Worm (Caenorhabditis elegans) whole organism, mixed stage, embryonic: Measurements from ENCODE around the gene clec-161.
A peak's percentile ranks its signal among the peaks of the same experiment; 100 is the strongest.

Experiments
- M03D4.4 ChIP-seq: sonication (generic microtip); optimal IDR thresholded peaks from 2 replicates; lab custom pipeline; 2017; ENCODE audit warnings: mild to moderate bottlenecking, missing genetic modification characterization, missing compliant biosample characterization
- blmp-1 ChIP-seq: fragments of 150-350 bp; optimal IDR thresholded peaks from 2 replicates; lab custom pipeline; 2014; ENCODE audit warnings: missing biosample characterization, missing genetic modification characterization
- ceh-43 ChIP-seq: fragments of 200-800 bp; sonication (Bioruptor generic); optimal IDR thresholded peaks from 2 replicates; lab custom pipeline; 2018; ENCODE audit warnings: mild to moderate bottlenecking, missing genetic modification characterization, moderate library complexity, missing compliant biosample characterization
- ceh-83 ChIP-seq: fragments of 200-800 bp; sonication (Bioruptor generic); optimal IDR thresholded peaks from 2 replicates; lab custom pipeline; 2018; ENCODE audit warnings: mild to moderate bottlenecking, missing genetic modification characterization, missing compliant biosample characterization
- ces-1 ChIP-seq: fragments of 150-350 bp; optimal IDR thresholded peaks from 2 replicates; lab custom pipeline; 2014; ENCODE audit warnings: missing biosample characterization, missing genetic modification reagents, missing genetic modification characterization
- drap-1 ChIP-seq: fragments of 200-800 bp; sonication (Bioruptor generic); optimal IDR thresholded peaks from 3 replicates; lab custom pipeline; 2018; ENCODE audit warnings: mild to moderate bottlenecking, missing genetic modification characterization, missing compliant biosample characterization
- flh-1 ChIP-seq: fragments of 200-800 bp; sonication (Bioruptor generic); optimal IDR thresholded peaks from 2 replicates; lab custom pipeline; 2018; ENCODE audit warnings: mild to moderate bottlenecking, missing genetic modification characterization, moderate library complexity, missing compliant biosample characterization
- ham-2 ChIP-seq: fragments of 200-800 bp; sonication (Bioruptor generic); optimal IDR thresholded peaks from 2 replicates; lab custom pipeline; 2018; ENCODE audit warnings: mild to moderate bottlenecking, missing genetic modification characterization, missing compliant biosample characterization
- hlh-1 ChIP-seq: fragments of 150-350 bp; optimal IDR thresholded peaks from 2 replicates; lab custom pipeline; 2014; ENCODE audit warnings: missing biosample characterization, missing genetic modification reagents, missing genetic modification characterization
- lin-13 ChIP-seq: fragments of 150-350 bp; optimal IDR thresholded peaks from 2 replicates; lab custom pipeline; 2014; ENCODE audit warnings: missing biosample characterization, missing genetic modification characterization
- lin-32 ChIP-seq: fragments of 200-800 bp; sonication (Bioruptor generic); optimal IDR thresholded peaks from 2 replicates; lab custom pipeline; 2018; ENCODE audit warnings: mild to moderate bottlenecking, missing genetic modification characterization, missing compliant biosample characterization
- lsy-2 ChIP-seq: fragments of 150-350 bp; optimal IDR thresholded peaks from 2 replicates; lab custom pipeline; 2014; ENCODE audit warnings: missing biosample characterization, missing genetic modification characterization
- mab-5 ChIP-seq: fragments of 150-350 bp; optimal IDR thresholded peaks from 2 replicates; lab custom pipeline; 2014; ENCODE audit warnings: missing biosample characterization, missing genetic modification characterization
- mep-1 ChIP-seq: fragments of 150-350 bp; optimal IDR thresholded peaks from 2 replicates; lab custom pipeline; 2017; ENCODE audit warnings: missing biosample characterization, missing genetic modification reagents, missing genetic modification characterization, inconsistent platforms
- mls-2 ChIP-seq: sonication (generic microtip); optimal IDR thresholded peaks from 2 replicates; lab custom pipeline; 2016; ENCODE audit warnings: mild to moderate bottlenecking, missing genetic modification characterization, moderate library complexity, missing compliant biosample characterization
- nhr-12 ChIP-seq: fragments of 150-350 bp; optimal IDR thresholded peaks from 2 replicates; lab custom pipeline; 2014; ENCODE audit warnings: missing biosample characterization, missing genetic modification characterization
- nhr-2 ChIP-seq: fragments of 150-350 bp; optimal IDR thresholded peaks from 2 replicates; lab custom pipeline; 2014; ENCODE audit warnings: missing biosample characterization, missing genetic modification characterization
- nhr-237 ChIP-seq: fragments of 150-350 bp; optimal IDR thresholded peaks from 2 replicates; lab custom pipeline; 2014; ENCODE audit warnings: missing biosample characterization, missing genetic modification characterization
- nhr-28 ChIP-seq: fragments of 150-350 bp; optimal IDR thresholded peaks from 2 replicates; lab custom pipeline; 2014; ENCODE audit warnings: missing biosample characterization, missing genetic modification characterization
- nhr-76 ChIP-seq: sonication (generic microtip); optimal IDR thresholded peaks from 2 replicates; lab custom pipeline; 2017; ENCODE audit warnings: missing biosample characterization, missing genetic modification characterization
- pha-4 ChIP-seq: fragments of 150-350 bp; optimal IDR thresholded peaks from 2 replicates; lab custom pipeline; 2018; ENCODE audit warnings: missing biosample characterization, missing genetic modification reagents, missing genetic modification characterization
- snpc-4 ChIP-seq: fragments of 150-350 bp; optimal IDR thresholded peaks from 2 replicates; lab custom pipeline; 2014; ENCODE audit warnings: missing biosample characterization, missing genetic modification characterization
- sptf-1 ChIP-seq: sonication (generic microtip); optimal IDR thresholded peaks from 2 replicates; lab custom pipeline; 2017; ENCODE audit warnings: mild to moderate bottlenecking, missing genetic modification characterization, moderate library complexity, missing compliant biosample characterization
- tbx-8 ChIP-seq: fragments of 200-800 bp; sonication (Bioruptor generic); optimal IDR thresholded peaks from 2 replicates; lab custom pipeline; 2018; ENCODE audit warnings: mild to moderate bottlenecking, missing genetic modification characterization, moderate library complexity, missing compliant biosample characterization
- unc-120 ChIP-seq: sonication (generic microtip); optimal IDR thresholded peaks from 2 replicates; lab custom pipeline; 2017; ENCODE audit warnings: missing genetic modification characterization, missing compliant biosample characterization; ENCODE audit not compliant: poor library complexity, severe bottlenecking
- unc-62 ChIP-seq: fragments of 150-350 bp; optimal IDR thresholded peaks from 2 replicates; lab custom pipeline; 2014; ENCODE audit warnings: missing biosample characterization, missing genetic modification reagents, missing genetic modification characterization
- zip-8 ChIP-seq: fragments of 150-350 bp; optimal IDR thresholded peaks from 2 replicates; lab custom pipeline; 2014; ENCODE audit warnings: missing biosample characterization, missing genetic modification characterization
- ztf-11 ChIP-seq: fragments of 150-350 bp; optimal IDR thresholded peaks from 2 replicates; lab custom pipeline; 2014; ENCODE audit warnings: missing biosample characterization, missing genetic modification characterization

clec-161 gene

DNA sequence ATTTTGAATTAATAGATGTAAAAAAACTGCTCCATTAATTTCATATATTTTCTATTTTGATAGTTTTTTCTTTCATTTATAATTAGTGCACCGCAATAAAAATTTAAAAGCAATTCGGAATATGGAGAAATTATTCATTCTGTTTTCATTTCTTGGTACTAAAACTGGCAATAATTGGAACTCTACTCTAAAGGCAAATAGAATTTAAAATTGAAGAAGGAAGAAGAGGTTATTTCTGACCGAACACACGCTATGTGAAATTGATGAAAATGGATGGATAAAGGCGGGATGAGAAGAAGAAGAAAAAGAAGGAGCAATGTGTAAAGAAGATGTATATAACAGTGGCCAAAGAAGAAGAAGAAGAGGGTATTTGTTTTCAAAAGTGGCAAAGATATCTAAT is 25.3 kb downstream of the clec-161 start:
- TF ChIP-seq snpc-4 (no peak), ces-1 (GFP tag; lab: Kevin White, UChicago) (peak; percentile 89), drap-1 (GFP tag; lab: Kevin White, UChicago) (no peak), ceh-83 (no peak), mep-1 (tag; lab: Kevin White, UChicago) (no peak), unc-62 (GFP tag; lab: Kevin White, UChicago) (no peak)

DNA sequence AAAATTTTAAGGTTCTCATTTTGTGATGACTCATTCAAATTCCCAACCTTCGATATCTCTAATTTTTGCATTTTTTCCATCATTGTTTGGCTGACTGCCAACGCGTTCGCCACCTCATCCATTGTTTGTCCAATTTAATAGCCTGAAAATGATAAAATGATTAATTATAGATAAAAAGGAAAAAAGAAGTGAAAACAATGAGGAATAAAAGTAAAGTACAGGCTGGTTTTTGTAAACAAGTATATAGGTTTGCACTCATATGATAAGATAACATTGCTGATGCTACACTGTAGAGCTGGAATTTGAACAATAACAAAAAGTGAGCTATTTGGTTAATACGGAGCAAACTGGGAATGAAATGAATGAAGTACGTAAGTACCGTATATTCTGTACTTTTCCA is 26.3 kb downstream of the clec-161 start, which contains the start of gene C48B4.3:
C48B4.3 (minus strand) TSS at position 149 of the 400 bp plus-strand sequence.
- no peak for TF ChIP-seq mab-5 (tag; lab: Kevin White, UChicago)

DNA sequence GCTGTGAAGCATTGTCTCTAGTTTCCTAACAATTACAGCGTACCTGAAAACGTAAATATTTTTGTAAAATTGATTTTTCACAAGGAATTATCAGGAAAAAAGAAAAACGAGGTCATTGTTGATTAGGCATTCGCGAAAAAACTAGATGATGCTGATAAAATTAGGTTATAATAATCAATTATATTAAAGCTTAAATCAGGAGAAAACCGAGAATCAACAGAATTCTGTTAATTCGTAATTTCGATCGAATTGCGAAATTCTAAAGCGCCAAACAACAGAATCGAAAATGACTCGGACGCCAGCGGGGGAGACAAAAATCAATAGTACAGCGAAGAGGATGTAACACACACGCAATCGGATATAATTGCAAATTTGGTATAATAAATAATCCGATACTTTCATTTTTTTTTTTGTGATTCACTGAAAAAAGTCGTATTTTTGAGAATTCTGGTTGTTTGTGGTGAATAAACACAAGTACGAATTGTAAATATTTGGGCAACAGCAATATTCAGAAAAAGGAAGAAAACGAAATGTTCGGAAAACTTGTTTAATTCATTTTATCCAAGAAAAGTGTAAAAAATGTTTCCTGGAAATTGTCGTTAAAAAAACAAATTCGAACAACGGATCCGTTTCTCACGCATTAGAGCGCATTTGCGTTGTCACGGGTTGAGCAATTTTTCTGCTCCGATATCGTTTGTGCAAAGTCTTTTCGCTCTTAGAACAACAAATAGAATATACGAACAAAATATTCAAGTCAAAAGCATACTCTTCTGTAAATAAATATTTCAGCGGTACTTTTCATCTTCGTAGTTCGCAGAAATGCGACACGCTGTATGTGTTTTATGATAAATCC is 28.3 kb downstream of the clec-161 start, which contains the start of gene ced-7:
ced-7 (minus strand) TSS at position 51 of the 853 bp plus-strand sequence.
- TF ChIP-seq lin-32 (GFP tag; lab: Kevin White, UChicago) (no peak), mep-1 (tag; lab: Kevin White, UChicago) (peak; percentile 35), ces-1 (GFP tag; lab: Kevin White, UChicago) (peak; percentile 11)

DNA sequence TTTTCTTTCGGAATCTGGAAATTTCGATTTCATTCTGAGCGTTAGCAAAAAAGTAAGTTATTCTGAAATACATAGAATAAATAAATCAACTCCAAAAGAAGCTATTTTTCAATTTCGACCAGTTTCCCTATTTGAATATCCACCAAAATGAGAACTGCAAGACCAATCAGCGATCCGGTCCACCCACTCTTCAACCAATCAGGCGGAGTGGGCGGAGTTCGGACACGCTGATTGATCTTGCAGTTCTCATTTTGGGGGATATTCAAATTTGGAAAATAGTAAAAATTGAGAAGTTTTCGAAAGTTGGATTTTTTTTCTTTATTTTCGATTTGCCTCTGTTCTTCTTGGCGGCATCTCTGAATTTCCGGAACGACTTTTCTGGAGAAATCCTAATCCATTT is 37.7 kb downstream of the clec-161 start:
- TF ChIP-seq ztf-11 (tag; lab: Kevin White, UChicago) (no peak), unc-62 (GFP tag; lab: Kevin White, UChicago) (no peak), lsy-2 (tag; lab: Kevin White, UChicago) (no peak), blmp-1 (tag; lab: Kevin White, UChicago) (no peak), snpc-4 (no peak), mab-5 (tag; lab: Kevin White, UChicago) (no peak), nhr-76 (tag; lab: Kevin White, UChicago) (no peak), lin-32 (GFP tag; lab: Kevin White, UChicago) (no peak), mep-1 (tag; lab: Kevin White, UChicago) (no peak), lin-13 (tag; lab: Kevin White, UChicago) (no peak), unc-120 (tag; lab: Kevin White, UChicago) (no peak)

DNA sequence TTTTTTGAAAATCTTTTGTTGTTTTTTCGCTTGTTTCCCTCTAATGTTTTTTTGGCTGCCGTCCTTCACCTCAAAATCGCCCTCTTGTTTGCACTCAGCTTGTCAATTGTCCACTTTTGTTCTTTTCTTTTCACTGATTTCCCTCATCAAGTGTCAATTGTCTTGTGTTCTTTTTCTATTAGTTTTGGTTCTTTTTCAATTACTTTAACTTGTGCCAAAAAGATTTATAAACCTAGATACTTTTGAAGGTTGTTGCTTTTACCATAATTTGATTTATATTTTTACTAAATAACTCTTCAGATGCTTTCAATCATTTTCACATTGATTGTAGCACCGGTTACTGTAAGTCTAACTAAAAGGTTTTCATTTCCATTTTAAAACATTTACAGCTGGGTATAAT is 40.1 kb downstream of the clec-161 start, which contains the start of gene C48B4.13:
C48B4.13 (plus strand) TSS at position 301 of the 400 bp plus-strand sequence.
- TF ChIP-seq hlh-1 (tag; lab: Kevin White, UChicago) (no peak), nhr-237 (tag; lab: Kevin White, UChicago) (no peak), ceh-43 (GFP tag; lab: Kevin White, UChicago) (no peak), drap-1 (GFP tag; lab: Kevin White, UChicago) (no peak), nhr-12 (no peak), flh-1 (GFP tag; lab: Kevin White, UChicago) (no peak), zip-8 (tag; lab: Kevin White, UChicago) (no peak), pha-4 (tag; lab: Kevin White, UChicago) (no peak), tbx-8 (GFP tag; lab: Kevin White, UChicago) (no peak), blmp-1 (tag; lab: Kevin White, UChicago) (no peak), nhr-76 (tag; lab: Kevin White, UChicago) (no peak), unc-62 (GFP tag; lab: Kevin White, UChicago) (no peak), snpc-4 (no peak), sptf-1 (tag; lab: Kevin White, UChicago) (no peak), nhr-2 (tag; lab: Kevin White, UChicago) (no peak), ham-2 (no peak), ces-1 (GFP tag; lab: Kevin White, UChicago) (no peak), ceh-83 (no peak), M03D4.4 (tag; lab: Kevin White, UChicago) (no peak), mls-2 (tag; lab: Kevin White, UChicago) (no peak)

DNA sequence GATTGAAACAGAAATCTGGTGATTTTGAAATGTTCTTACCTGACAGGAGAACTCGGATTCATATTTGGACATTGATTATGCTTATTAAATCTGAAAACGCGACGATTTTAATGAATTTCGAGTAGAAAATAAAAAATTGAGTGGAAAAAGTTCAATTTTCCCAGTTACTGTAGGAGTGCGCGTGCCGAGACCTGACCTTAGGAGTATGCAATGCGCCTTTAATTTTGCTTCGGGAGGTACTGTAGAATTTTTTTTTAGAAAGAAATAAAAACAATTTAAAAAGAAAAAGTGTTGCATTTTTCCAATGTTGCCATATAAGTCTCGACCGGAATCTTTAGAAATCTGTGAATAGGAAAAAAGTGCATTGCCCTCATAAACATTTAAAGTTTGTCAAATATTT is 42.6 kb downstream of the clec-161 start, which contains the start of gene C48B4.11:
C48B4.11 (minus strand) TSS at position 143 of the 400 bp plus-strand sequence.
- no peak for TF ChIP-seq mab-5 (tag; lab: Kevin White, UChicago)
- no peak for TF ChIP-seq nhr-28 (tag; lab: Kevin White, UChicago)
- no peak for TF ChIP-seq snpc-4
- TF ChIP-seq tbx-8 (GFP tag; lab: Kevin White, UChicago): no peak
